Fruit fly (Drosophila melanogaster): ENCODE results near the gene RpS5a.
A peak's percentile ranks its signal among the peaks of the same experiment; 100 is the strongest.

The RpS5a gene

dm6 chrX:17123545-17124203 lies 24.4 kb downstream of the RpS5a start (continued):
- TF ChIP-seq sug (tag; optimal IDR thresholded peaks at IDR 0.05) = peak; percentile 22
- peak; percentile 17; the same call in 1 of the 3 replicates for TF ChIP-seq jigr1 (GFP tag; IDR thresholded peaks at IDR 0.05)
- TF ChIP-seq sqz (GFP tag; optimal IDR thresholded peaks at IDR 0.05) = no peak
- TF ChIP-seq CG13296 (GFP tag; optimal IDR thresholded peaks at IDR 0.05) = peak; percentile 60
- 0 out of 3 replicates have a peak, but pooled peaks have one; percentile 50 for TF ChIP-seq Optix (GFP tag; IDR thresholded peaks at IDR 0.05)
- no peak for TF ChIP-seq twi (tag; optimal IDR thresholded peaks at IDR 0.05)
- no peak for TF ChIP-seq pita (GFP tag; optimal IDR thresholded peaks at IDR 0.05)
- TF ChIP-seq insv (GFP tag; optimal IDR thresholded peaks at IDR 0.05) = no peak
- TF ChIP-seq ERR (GFP tag; optimal IDR thresholded peaks at IDR 0.05) = no peak
- TF ChIP-seq ro (GFP tag; IDR thresholded peaks at IDR 0.05) = peak; percentile 21; the same call in 1 of the 2 replicates
- peak; percentile 39 for TF ChIP-seq HLH54F (GFP tag; optimal IDR thresholded peaks at IDR 0.05)
- TF ChIP-seq dysf (GFP tag; IDR thresholded peaks at IDR 0.05) = peak; percentile 80
- no peak for TF ChIP-seq Usf (GFP tag; optimal IDR thresholded peaks at IDR 0.05)
- peak; percentile 78 for TF ChIP-seq CG7839 (tag; optimal IDR thresholded peaks at IDR 0.05)
- TF ChIP-seq CG1603 (tag; optimal IDR thresholded peaks at IDR 0.05) = peak; percentile 84
- TF ChIP-seq Lhr (GFP tag; optimal IDR thresholded peaks at IDR 0.05) = peak; percentile 10
- peak; percentile 76 for TF ChIP-seq CG2712 (tag; optimal IDR thresholded peaks at IDR 0.05)
- peak; percentile 76 for TF ChIP-seq Hr3 (GFP tag; optimal IDR thresholded peaks at IDR 0.05)
- TF ChIP-seq dpn (GFP tag; optimal IDR thresholded peaks at IDR 0.05) = peak; percentile 54 to 81
- no peak for TF ChIP-seq sc (optimal IDR thresholded peaks at IDR 0.05)
- peak; percentile 4 for TF ChIP-seq sc (GFP tag; optimal IDR thresholded peaks at IDR 0.05)
- TF ChIP-seq zen (tag; optimal IDR thresholded peaks at IDR 0.05) = peak; percentile 48
- TF ChIP-seq CG2199 (GFP tag; IDR thresholded peaks at IDR 0.05) = peak; percentile 48; the same call in 1 of the 3 replicates
- TF ChIP-seq gfzf (GFP tag; optimal IDR thresholded peaks at IDR 0.05) = no peak
- no peak for TF ChIP-seq Trl (optimal IDR thresholded peaks at IDR 0.05)
- TF ChIP-seq Trl (GFP tag; optimal IDR thresholded peaks at IDR 0.05) = peak; percentile 10
- TF ChIP-seq CG16779 (GFP tag; IDR thresholded peaks at IDR 0.05) = peak; percentile 47; the same call in 1 of the 2 replicates
- TF ChIP-seq CG1647 (GFP tag; optimal IDR thresholded peaks at IDR 0.05) = peak; percentile 51
- TF ChIP-seq Dad (GFP tag; optimal IDR thresholded peaks at IDR 0.05) = peak; percentile 42
- peak; percentile 39 for TF ChIP-seq Spps (tag; optimal IDR thresholded peaks at IDR 0.05)
- peak; percentile 65 for TF ChIP-seq CG11695 (GFP tag; IDR thresholded peaks at IDR 0.05)
- TF ChIP-seq disco-r (GFP tag; optimal IDR thresholded peaks at IDR 0.05) = no peak
- TF ChIP-seq sima (GFP tag; optimal IDR thresholded peaks at IDR 0.05) = no peak
- TF ChIP-seq HmgD (GFP tag; optimal IDR thresholded peaks at IDR 0.05) = no peak
- TF ChIP-seq CG3726 (GFP tag; IDR thresholded peaks at IDR 0.05) = peak; percentile 50; the same call in 1 of the 3 replicates
- peak; percentile 41; the same call in 1 of the 2 replicates for TF ChIP-seq seq (GFP tag; IDR thresholded peaks at IDR 0.05)
- peak; percentile 11 for TF ChIP-seq CG7928 (GFP tag; optimal IDR thresholded peaks at IDR 0.05)
- TF ChIP-seq HLH3B (GFP tag; IDR thresholded peaks at IDR 0.05) = peak; percentile 78
- peak; percentile 73 for TF ChIP-seq CG32767 (GFP tag; IDR thresholded peaks at IDR 0.05)
- TF ChIP-seq ewg (GFP tag; optimal IDR thresholded peaks at IDR 0.05) = peak; percentile 46
- TF ChIP-seq klu (GFP tag; IDR thresholded peaks at IDR 0.05) = peak; percentile 62
- TF ChIP-seq vfl (GFP tag; optimal IDR thresholded peaks at IDR 0.05) = peak; percentile 11
- peak; percentile 60 for TF ChIP-seq CrebB (tag; optimal IDR thresholded peaks at IDR 0.05)
- no peak for TF ChIP-seq ham (GFP tag; IDR thresholded peaks at IDR 0.05)
- TF ChIP-seq lbe (GFP tag; optimal IDR thresholded peaks at IDR 0.05) = no peak
- TF ChIP-seq NC2α (GFP tag; optimal IDR thresholded peaks at IDR 0.05) = no peak
- peak; percentile 78 for TF ChIP-seq CG12391 (tag; optimal IDR thresholded peaks at IDR 0.05)
- TF ChIP-seq CG30431 (GFP tag; optimal IDR thresholded peaks at IDR 0.05) = peak; percentile 39
- peak; percentile 86 for TF ChIP-seq gem (tag; optimal IDR thresholded peaks at IDR 0.05)
- peak; percentile 74 for TF ChIP-seq Dek (tag; optimal IDR thresholded peaks at IDR 0.05)
- TF ChIP-seq CG10979 (tag; optimal IDR thresholded peaks at IDR 0.05) = peak; percentile 72

Data from whole organism, embryonic.